Fruit fly (Drosophila melanogaster) S2 (cell line): Measurements from ENCODE around the gene CG31274.

Experiments
- CG8478 ChIP-seq: fragments of >200 bp; optimal IDR thresholded peaks from 2 replicates; lab custom pipeline; 2018
- CTCF ChIP-seq, 2 experiments: fragments of >200 bp; optimal IDR thresholded peaks; 2 replicates each; lab custom pipeline; 2018

DNA sequence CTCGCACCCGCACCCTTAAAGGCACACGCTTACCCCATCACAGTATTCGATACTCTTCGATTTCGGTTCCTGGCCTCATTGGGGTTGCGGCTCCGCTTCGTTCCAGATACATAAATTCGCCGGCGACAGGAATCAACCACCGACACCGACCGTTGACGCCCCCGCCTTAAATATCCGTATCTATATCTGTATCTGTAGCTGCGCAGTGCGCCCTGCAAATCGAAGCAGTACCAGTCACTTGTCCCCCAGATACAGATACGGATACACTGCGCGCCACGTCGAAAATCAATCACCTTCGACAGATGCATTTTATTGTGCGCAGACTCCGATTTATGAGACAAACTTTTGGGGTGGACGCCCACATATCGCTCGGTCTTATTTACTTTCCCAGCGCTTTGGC, 20.2 kb upstream of the CG31274 start:
- TF ChIP-seq CG8478 (no peak), CTCF (optimal IDR thresholded peaks at IDR 0.05; lab: Kevin White, UChicago) (no peak)
